Worm (Caenorhabditis elegans): ENCODE measurements around the gene str-145.

str-145 gene

DNA sequence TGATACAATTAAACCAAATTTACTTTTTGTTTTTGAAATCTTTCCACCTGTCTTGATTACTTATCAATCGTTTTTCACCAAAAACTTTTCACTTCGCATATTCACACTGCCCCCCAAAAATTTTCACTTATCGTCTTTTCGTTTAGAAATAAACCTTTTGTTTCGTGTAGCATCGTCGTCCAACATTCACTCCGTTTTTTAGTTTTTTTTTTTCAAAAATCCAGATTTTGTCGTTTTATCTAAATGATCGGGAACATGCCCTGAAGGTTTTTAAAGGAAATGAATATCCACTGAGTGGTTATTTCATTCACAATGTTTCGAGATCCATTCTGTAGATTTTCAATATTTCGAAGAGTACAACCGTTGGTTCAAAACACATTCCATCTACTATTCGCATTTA lies 19.8 kb upstream of the str-145 start, which contains the start of gene D1014.7:
TSS of gene D1014.7 (plus strand) at position 301 of the 400 bp plus-strand sequence.
- TF ChIP-seq ceh-82 (tag; optimal IDR thresholded peaks at IDR 0.05) (no peak), blmp-1 (tag; optimal IDR thresholded peaks at IDR 0.05) (no peak), isw-1 (GFP tag; IDR thresholded peaks at IDR 0.05) (no peak), efl-3 (GFP tag; optimal IDR thresholded peaks at IDR 0.05) (no peak), zip-4 (GFP tag; optimal IDR thresholded peaks at IDR 0.05) (no peak), ztf-11 (tag; optimal IDR thresholded peaks at IDR 0.05) (no peak), fos-1 (tag; optimal IDR thresholded peaks at IDR 0.05) (no peak)

DNA sequence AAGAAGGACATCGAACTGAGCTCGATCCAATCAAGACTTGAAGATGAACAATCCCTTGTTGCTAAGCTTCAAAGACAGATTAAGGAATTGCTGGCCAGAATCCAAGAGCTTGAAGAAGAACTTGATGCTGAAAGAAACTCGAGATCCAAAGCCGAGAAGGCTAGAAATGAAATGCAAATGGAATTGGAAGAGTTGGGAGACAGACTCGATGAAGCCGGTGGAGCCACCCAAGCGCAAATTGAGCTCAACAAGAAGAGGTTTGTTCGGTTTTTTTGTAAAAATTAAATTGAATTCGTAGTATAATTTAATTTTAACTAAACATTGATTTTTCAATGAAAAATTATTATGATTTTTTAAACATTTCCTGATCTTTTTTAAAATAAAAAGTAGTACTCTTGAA lies 16.4 kb upstream of the str-145 start:
- TF ChIP-seq hlh-17 (GFP tag; optimal IDR thresholded peaks at IDR 0.05; ENCODE audit: borderline replicate concordance), result no peak
- no peak for TF ChIP-seq alr-1 (tag; optimal IDR thresholded peaks at IDR 0.05; ENCODE audit: borderline replicate concordance)
- no peak for TF ChIP-seq mdl-1 (tag; optimal IDR thresholded peaks at IDR 0.05)
- TF ChIP-seq mab-9 (GFP tag; IDR thresholded peaks at IDR 0.05), result no peak
- no peak for TF ChIP-seq C16A3.4 (tag; optimal IDR thresholded peaks at IDR 0.05)
- TF ChIP-seq sptf-1 (tag; optimal IDR thresholded peaks at IDR 0.05), result no peak
- TF ChIP-seq unc-30 (tag; optimal IDR thresholded peaks at IDR 0.05), result no peak
- no peak for TF ChIP-seq blmp-1 (tag; optimal IDR thresholded peaks at IDR 0.05)
- TF ChIP-seq elt-3 (tag; optimal IDR thresholded peaks at IDR 0.05), result no peak
- no peak for TF ChIP-seq mef-2 (tag; optimal IDR thresholded peaks at IDR 0.05)
- TF ChIP-seq skn-1 (tag; optimal IDR thresholded peaks at IDR 0.05), result no peak
- TF ChIP-seq lin-14 (GFP tag; optimal IDR thresholded peaks at IDR 0.05), result no peak
- TF ChIP-seq ama-1 (optimal IDR thresholded peaks at IDR 0.05), result no peak
- no peak for TF ChIP-seq ztf-11 (tag; optimal IDR thresholded peaks at IDR 0.05)
- TF ChIP-seq aha-1 (tag; optimal IDR thresholded peaks at IDR 0.05), result no peak
- no peak for TF ChIP-seq rnt-1 (tag; optimal IDR thresholded peaks at IDR 0.05)
- TF ChIP-seq ceh-8 (GFP tag; optimal IDR thresholded peaks at IDR 0.05), result no peak
- no peak for TF ChIP-seq ztf-4 (tag; optimal IDR thresholded peaks at IDR 0.05)

DNA sequence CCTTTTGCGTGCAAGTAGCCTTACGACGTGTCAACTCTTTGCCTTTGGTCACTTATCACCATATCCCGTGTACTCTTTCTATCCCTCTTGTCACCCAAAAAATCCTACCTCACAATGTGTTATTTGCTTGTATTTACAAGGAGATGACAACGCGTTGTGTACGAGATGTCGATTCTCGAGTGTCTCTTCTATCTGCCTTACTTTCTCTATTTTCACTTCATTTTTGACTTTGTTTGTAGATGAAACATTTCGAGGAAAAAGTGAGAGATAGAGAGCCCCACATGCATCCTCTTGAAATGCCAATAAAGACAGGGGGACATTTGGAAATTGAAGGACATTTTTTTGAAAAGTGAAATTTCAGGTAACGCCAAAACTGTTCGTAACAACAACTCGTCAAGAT lies 12.7 kb upstream of the str-145 start:
- peak; percentile 34 for TF ChIP-seq tbx-2 (tag; optimal IDR thresholded peaks at IDR 0.05)
- TF ChIP-seq ztf-4 (tag; optimal IDR thresholded peaks at IDR 0.05), result no peak
- peak; percentile 74 for TF ChIP-seq nhr-77 (tag; optimal IDR thresholded peaks at IDR 0.05)
- no peak for TF ChIP-seq sup-37 (GFP tag; optimal IDR thresholded peaks at IDR 0.05)
- TF ChIP-seq Y116A8C.19 (tag; optimal IDR thresholded peaks at IDR 0.05; ENCODE audit: borderline replicate concordance), result no peak

DNA sequence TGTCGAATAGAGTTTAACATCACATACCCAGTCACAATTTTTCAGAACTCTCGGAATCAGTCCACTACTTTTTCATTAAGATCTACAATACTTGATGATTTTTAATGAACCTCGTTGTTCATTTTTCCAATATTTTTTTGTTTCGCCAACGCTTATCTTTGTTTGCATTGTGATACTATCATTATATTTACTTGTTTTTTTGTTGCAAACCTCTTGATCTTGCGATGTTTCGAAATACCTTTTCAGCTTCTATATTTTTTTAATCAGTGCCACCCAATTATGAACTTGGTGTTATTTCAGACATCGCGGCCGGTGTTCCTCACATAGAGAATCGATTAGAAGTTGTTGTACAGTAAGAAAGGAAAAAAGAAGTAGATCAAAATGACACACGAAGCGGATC lies 10.5 kb upstream of the str-145 start, which contains the start of gene myo-5:
TSS of gene myo-5 (plus strand) at position 301 of the 400 bp plus-strand sequence.
- TF ChIP-seq elt-2 (tag; optimal IDR thresholded peaks at IDR 0.05) (no peak), mep-1 (tag; optimal IDR thresholded peaks at IDR 0.05) (no peak), isw-1 (GFP tag; IDR thresholded peaks at IDR 0.05) (no peak), efl-1 (optimal IDR thresholded peaks at IDR 0.05) (no peak), efl-1 (GFP tag; optimal IDR thresholded peaks at IDR 0.05 in 1 of 2) (peak in 1 of 2 experiments; percentile 15), Y116A8C.19 (tag; optimal IDR thresholded peaks at IDR 0.05; ENCODE audit: borderline replicate concordance) (no peak), ces-1 (GFP tag; optimal IDR thresholded peaks at IDR 0.05) (no peak), nhr-19 (GFP tag; conservative IDR thresholded peaks at IDR 0.05) (no peak)

DNA sequence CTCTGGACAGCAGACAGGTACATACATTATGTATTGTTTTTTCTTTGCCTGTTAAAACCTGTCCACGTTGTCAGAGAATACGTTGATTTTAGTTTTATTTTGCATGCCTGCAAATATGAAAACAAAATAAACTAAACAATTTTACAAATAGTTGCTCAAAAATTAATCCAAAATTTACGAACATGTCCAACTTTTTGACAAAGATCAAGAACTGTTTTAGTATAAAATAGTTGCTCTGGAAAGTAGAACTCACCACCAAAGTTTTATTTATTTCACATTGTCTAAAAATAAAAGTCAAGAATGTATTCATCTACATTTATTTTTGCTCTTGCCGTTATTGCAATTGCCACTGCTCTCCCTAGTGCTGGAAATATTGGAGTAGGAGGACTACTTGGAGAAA lies 6.3 kb upstream of the str-145 start, which contains the start of gene srlf-16:
TSS of gene srlf-16 (plus strand) at position 301 of the 400 bp plus-strand sequence.
- TF ChIP-seq efl-1 (optimal IDR thresholded peaks at IDR 0.05) (no peak), efl-1 (GFP tag; optimal IDR thresholded peaks at IDR 0.05 in 1 of 2) (no peak), aha-1 (tag; optimal IDR thresholded peaks at IDR 0.05) (no peak), unc-130 (tag; optimal IDR thresholded peaks at IDR 0.05) (no peak), lsy-2 (tag; optimal IDR thresholded peaks at IDR 0.05) (no peak), fkh-10 (GFP tag; optimal IDR thresholded peaks at IDR 0.05) (no peak), egl-13 (tag; optimal IDR thresholded peaks at IDR 0.05) (no peak), ceh-88 (GFP tag; IDR thresholded peaks at IDR 0.05) (no peak), nhr-28 (tag; optimal IDR thresholded peaks at IDR 0.05) (no peak)
